Worm (Caenorhabditis elegans) whole organism, mixed stage, embryonic: ENCODE results near the gene F56D3.1.

Experiments
- ceh-83 ChIP-seq: fragments of 200-800 bp; sonication (Bioruptor generic); optimal IDR thresholded peaks from 2 replicates; lab custom pipeline; 2018; ENCODE audit warnings: mild to moderate bottlenecking, missing genetic modification characterization, missing compliant biosample characterization
- drap-1 ChIP-seq: fragments of 200-800 bp; sonication (Bioruptor generic); optimal IDR thresholded peaks from 3 replicates; lab custom pipeline; 2018; ENCODE audit warnings: mild to moderate bottlenecking, missing genetic modification characterization, missing compliant biosample characterization
- elt-3 ChIP-seq: fragments of 150-350 bp; optimal IDR thresholded peaks from 2 replicates; lab custom pipeline; 2014; ENCODE audit warnings: missing biosample characterization, missing genetic modification characterization
- ham-2 ChIP-seq: fragments of 200-800 bp; sonication (Bioruptor generic); optimal IDR thresholded peaks from 2 replicates; lab custom pipeline; 2018; ENCODE audit warnings: mild to moderate bottlenecking, missing genetic modification characterization, missing compliant biosample characterization
- lin-32 ChIP-seq: fragments of 200-800 bp; sonication (Bioruptor generic); optimal IDR thresholded peaks from 2 replicates; lab custom pipeline; 2018; ENCODE audit warnings: mild to moderate bottlenecking, missing genetic modification characterization, missing compliant biosample characterization
- mab-5 ChIP-seq: fragments of 150-350 bp; optimal IDR thresholded peaks from 2 replicates; lab custom pipeline; 2014; ENCODE audit warnings: missing biosample characterization, missing genetic modification characterization
- pha-4 ChIP-seq: fragments of 150-350 bp; optimal IDR thresholded peaks from 2 replicates; lab custom pipeline; 2018; ENCODE audit warnings: missing biosample characterization, missing genetic modification reagents, missing genetic modification characterization
- sem-2 ChIP-seq: fragments of 200-800 bp; sonication (Bioruptor generic); optimal IDR thresholded peaks from 2 replicates; lab custom pipeline; 2018; ENCODE audit warnings: mild to moderate bottlenecking, missing genetic modification characterization, missing compliant biosample characterization
- sptf-1 ChIP-seq: sonication (generic microtip); optimal IDR thresholded peaks from 2 replicates; lab custom pipeline; 2017; ENCODE audit warnings: mild to moderate bottlenecking, missing genetic modification characterization, moderate library complexity, missing compliant biosample characterization
- tbx-8 ChIP-seq: fragments of 200-800 bp; sonication (Bioruptor generic); optimal IDR thresholded peaks from 2 replicates; lab custom pipeline; 2018; ENCODE audit warnings: mild to moderate bottlenecking, missing genetic modification characterization, moderate library complexity, missing compliant biosample characterization
- unc-62 ChIP-seq: fragments of 150-350 bp; optimal IDR thresholded peaks from 2 replicates; lab custom pipeline; 2014; ENCODE audit warnings: missing biosample characterization, missing genetic modification reagents, missing genetic modification characterization
- zip-8 ChIP-seq: fragments of 150-350 bp; optimal IDR thresholded peaks from 2 replicates; lab custom pipeline; 2014; ENCODE audit warnings: missing biosample characterization, missing genetic modification characterization
- ztf-11 ChIP-seq: fragments of 150-350 bp; optimal IDR thresholded peaks from 2 replicates; lab custom pipeline; 2014; ENCODE audit warnings: missing biosample characterization, missing genetic modification characterization

F56D3.1 gene

ce11 chrII:4186364-4186763 is 40.2 kb downstream of the F56D3.1 start, which contains the start of gene cpna-1:
cpna-1 (plus strand) TSS chrII:4186664.
- no peak for TF ChIP-seq sptf-1 (tag; lab: Kevin White, UChicago)
- TF ChIP-seq tbx-8 (GFP tag; lab: Kevin White, UChicago): no peak
- TF ChIP-seq lin-32 (GFP tag; lab: Kevin White, UChicago): no peak
- no peak for TF ChIP-seq elt-3 (tag; lab: Kevin White, UChicago)
- no peak for TF ChIP-seq ceh-83 (GFP tag; lab: Kevin White, UChicago)
- TF ChIP-seq sem-2 (GFP tag; lab: Kevin White, UChicago): no peak
- no peak for TF ChIP-seq mab-5 (tag; lab: Kevin White, UChicago)
- no peak for TF ChIP-seq ham-2 (GFP tag; lab: Kevin White, UChicago)
- TF ChIP-seq unc-62 (GFP tag; lab: Kevin White, UChicago): no peak
- TF ChIP-seq ztf-11: no peak

- TF ChIP-seq zip-8 (tag; lab: Kevin White, UChicago) (no peak), drap-1 (GFP tag; lab: Kevin White, UChicago) (no peak), pha-4 (tag; lab: Kevin White, UChicago) (no peak)
These were observed 48.0 kb downstream of the F56D3.1 start, which contains the start of gene mth-2 for ce11 chrII:4194127-4194526. mth-2 (minus strand) TSS chrII:4194314.
